Fruit fly (Drosophila melanogaster) whole organism, embryonic: ENCODE data around the gene CG7889.
A peak's percentile ranks its signal among the peaks of the same experiment; 100 is the strongest.

Experiments used
- CG11093 ChIP-seq: fragments of 200-800 bp; sonication (Bioruptor generic); IDR thresholded peaks from 3 replicates; pipeline ENCODE4 v1.3.6; 2022; ENCODE audit warnings: missing biosample characterization, missing genetic modification characterization
- CG11456 ChIP-seq: fragments of 200-800 bp; sonication (Bioruptor generic); IDR thresholded peaks from 3 replicates; pipeline ENCODE4 v1.3.6; 2022; ENCODE audit warnings: missing biosample characterization, missing genetic modification characterization
- CG11560 ChIP-seq: fragments of 200-800 bp; sonication (Bioruptor generic); IDR thresholded peaks from 3 replicates; pipeline ENCODE4 v1.3.6; 2022; ENCODE audit warnings: missing biosample characterization, missing genetic modification characterization
- CG11723 ChIP-seq: fragments of 200-800 bp; sonication (Bioruptor generic); optimal IDR thresholded peaks from 2 replicates; lab custom pipeline; 2017; ENCODE audit warnings: missing biosample characterization, mild to moderate bottlenecking, missing genetic modification characterization
- CG12155 ChIP-seq: fragments of 200-800 bp; sonication (Bioruptor generic); optimal IDR thresholded peaks from 3 replicates; lab custom pipeline; 2016; ENCODE audit warnings: missing biosample characterization, missing genetic modification characterization
- CG12391 ChIP-seq: fragments of 200-800 bp; sonication (Bioruptor generic); optimal IDR thresholded peaks from 3 replicates; lab custom pipeline; 2018; ENCODE audit warnings: missing biosample characterization, mild to moderate bottlenecking, missing genetic modification characterization, moderate library complexity
- CG13624 ChIP-seq: fragments of 200-800 bp; sonication (Bioruptor generic); optimal IDR thresholded peaks from 2 replicates; lab custom pipeline; 2016; ENCODE audit warnings: missing biosample characterization, missing genetic modification characterization
- CG17802 ChIP-seq: fragments of 200-800 bp; sonication (Bioruptor generic); optimal IDR thresholded peaks from 2 replicates; lab custom pipeline; 2018; ENCODE audit warnings: missing biosample characterization, mild to moderate bottlenecking, missing genetic modification characterization, moderate library complexity
- CG18262 ChIP-seq: fragments of 200-800 bp; optimal IDR thresholded peaks from 3 replicates; lab custom pipeline; 2019; ENCODE audit warnings: missing biosample characterization, mild to moderate bottlenecking, missing genetic modification characterization, moderate library complexity
- CG2120 ChIP-seq: fragments of 200-800 bp; sonication (Bioruptor generic); optimal IDR thresholded peaks from 3 replicates; lab custom pipeline; 2016; ENCODE audit warnings: missing biosample characterization, missing genetic modification characterization
- CG30403 ChIP-seq: fragments of 200-800 bp; sonication (Bioruptor generic); optimal IDR thresholded peaks from 3 replicates; lab custom pipeline; 2016; ENCODE audit warnings: missing biosample characterization, missing genetic modification characterization
- CG33213 ChIP-seq: fragments of 200-800 bp; sonication (Bioruptor generic); optimal IDR thresholded peaks from 3 replicates; lab custom pipeline; 2016; ENCODE audit warnings: missing biosample characterization, missing genetic modification characterization
- CG4404 ChIP-seq: fragments of 200-800 bp; sonication (Bioruptor generic); IDR thresholded peaks from 2 replicates; pipeline ENCODE4 v1.3.6; 2022; ENCODE audit warnings: missing biosample characterization, missing genetic modification characterization
- CG5180 ChIP-seq: fragments of 200-800 bp; sonication (Bioruptor generic); optimal IDR thresholded peaks from 3 replicates; lab custom pipeline; 2017; ENCODE audit warnings: missing biosample characterization, missing genetic modification characterization, mild to moderate bottlenecking, moderate library complexity, missing genetic modification reagents
- CTCF ChIP-seq: fragments of 200-800 bp; sonication (Bioruptor generic); optimal IDR thresholded peaks from 2 replicates; lab custom pipeline; 2017; ENCODE audit warnings: missing biosample characterization, mild to moderate bottlenecking, missing genetic modification characterization, moderate library complexity
- D ChIP-seq, 2 experiments: fragments of 200-800 bp in 1 of 2; fragments of >200 bp in 1 of 2; sonication (Bioruptor generic) in 1 of 2; optimal IDR thresholded peaks; 2 replicates in 1 of 2; 3 replicates in 1 of 2; lab custom pipeline; 2017; ENCODE audit warnings: mild to moderate bottlenecking in 1 of 2, missing biosample characterization in 1 of 2, missing genetic modification characterization in 1 of 2, missing genetic modification reagents in 1 of 2
- Fer1 ChIP-seq: fragments of 200-800 bp; sonication (Bioruptor generic); optimal IDR thresholded peaks from 2 replicates; lab custom pipeline; 2017; ENCODE audit warnings: missing biosample characterization, mild to moderate bottlenecking, missing genetic modification characterization
- Gug ChIP-seq: fragments of 200-800 bp; sonication (Bioruptor generic); IDR thresholded peaks from 4 replicates; pipeline ENCODE4 v1.3.6; 2022; ENCODE audit warnings: missing biosample characterization, missing genetic modification characterization
- HLH3B ChIP-seq: fragments of 200-800 bp; sonication (Bioruptor generic); IDR thresholded peaks from 2 replicates; pipeline ENCODE4 v1.3.6; 2022; ENCODE audit warnings: missing biosample characterization, missing genetic modification characterization
- HLH4C ChIP-seq: fragments of 200-800 bp; sonication (Bioruptor generic); IDR thresholded peaks from 3 replicates; pipeline ENCODE4 v1.3.6; 2022; ENCODE audit warnings: missing biosample characterization, missing genetic modification characterization; ENCODE audit not compliant: partially characterized antibody
- HLHmδ ChIP-seq: fragments of 200-800 bp; sonication (Bioruptor generic); optimal IDR thresholded peaks from 2 replicates; lab custom pipeline; 2018; ENCODE audit warnings: missing biosample characterization, mild to moderate bottlenecking, missing genetic modification characterization, moderate library complexity
- Hr51 ChIP-seq, 2 experiments: fragments of 200-800 bp; sonication (Bioruptor generic); optimal IDR thresholded peaks; 2 replicates in 1 of 2; 3 replicates in 1 of 2; lab custom pipeline; 2016 to 2018; ENCODE audit warnings: missing biosample characterization in 2 of 2, missing genetic modification characterization in 2 of 2, mild to moderate bottlenecking in 1 of 2, moderate library complexity in 1 of 2
- Jarid2 ChIP-seq: fragments of 200-800 bp; sonication (Bioruptor generic); optimal IDR thresholded peaks from 3 replicates; lab custom pipeline; 2017; ENCODE audit warnings: mild to moderate bottlenecking, missing biosample characterization, missing genetic modification reagents, missing genetic modification characterization
- Max ChIP-seq: fragments of 200-800 bp; sonication (Bioruptor generic); optimal IDR thresholded peaks from 2 replicates; lab custom pipeline; 2016; ENCODE audit warnings: missing biosample characterization, mild to moderate bottlenecking, missing genetic modification characterization
- Nf-YC ChIP-seq: fragments of 200-800 bp; optimal IDR thresholded peaks from 3 replicates; lab custom pipeline; 2019; ENCODE audit warnings: missing biosample characterization, mild to moderate bottlenecking, missing genetic modification characterization, moderate library complexity
- Poxn ChIP-seq: fragments of 200-800 bp; sonication (Bioruptor generic); IDR thresholded peaks from 2 replicates; pipeline ENCODE4 v1.3.6; 2022; ENCODE audit warnings: missing biosample characterization, missing genetic modification characterization
- Scr ChIP-seq: fragments of 200-800 bp; sonication (Bioruptor generic); IDR thresholded peaks from 2 replicates; pipeline ENCODE4 v1.3.6; 2022; ENCODE audit warnings: missing biosample characterization, missing genetic modification characterization; ENCODE audit not compliant: partially characterized antibody
- Spps ChIP-seq: fragments of 200-800 bp; sonication (Bioruptor generic); optimal IDR thresholded peaks from 2 replicates; lab custom pipeline; 2018; ENCODE audit warnings: missing biosample characterization, mild to moderate bottlenecking, missing genetic modification characterization
- Sry-β ChIP-seq: fragments of 200-800 bp; sonication (Bioruptor generic); optimal IDR thresholded peaks from 2 replicates; lab custom pipeline; 2018; ENCODE audit warnings: missing biosample characterization, mild to moderate bottlenecking, missing genetic modification characterization, moderate library complexity
- Ssrp ChIP-seq: fragments of 200-800 bp; sonication (Bioruptor generic); optimal IDR thresholded peaks from 2 replicates; lab custom pipeline; 2018; ENCODE audit warnings: missing biosample characterization, mild to moderate bottlenecking, missing genetic modification characterization, moderate library complexity
- ap ChIP-seq: fragments of 200-800 bp; sonication (Bioruptor generic); IDR thresholded peaks from 2 replicates; pipeline ENCODE4 v1.3.6; 2022; ENCODE audit warnings: missing biosample characterization, missing genetic modification characterization
- br ChIP-seq: fragments of >200 bp; optimal IDR thresholded peaks from 2 replicates; lab custom pipeline; 2017
- ci ChIP-seq: fragments of 200-800 bp; sonication (Bioruptor generic); IDR thresholded peaks from 3 replicates; pipeline ENCODE4 v1.3.6; 2022; ENCODE audit warnings: missing biosample characterization, missing genetic modification characterization
- fu2 ChIP-seq: fragments of 200-800 bp; sonication (Bioruptor generic); optimal IDR thresholded peaks from 2 replicates; lab custom pipeline; 2016; ENCODE audit warnings: missing biosample characterization, missing genetic modification characterization
- gem ChIP-seq: fragments of 200-800 bp; sonication (Bioruptor generic); optimal IDR thresholded peaks from 2 replicates; lab custom pipeline; 2019; ENCODE audit warnings: missing biosample characterization, mild to moderate bottlenecking, missing genetic modification characterization, moderate library complexity
- gro ChIP-seq: fragments of 200-800 bp; sonication (Bioruptor generic); optimal IDR thresholded peaks from 2 replicates; lab custom pipeline; 2016; ENCODE audit warnings: missing biosample characterization, missing genetic modification characterization
- gsb ChIP-seq: fragments of 200-800 bp; sonication (Bioruptor generic); IDR thresholded peaks from 2 replicates; pipeline ENCODE4 v1.3.6; 2022; ENCODE audit warnings: missing biosample characterization, missing genetic modification characterization
- gt ChIP-seq: fragments of 200-800 bp; sonication (Bioruptor generic); IDR thresholded peaks from 2 replicates; pipeline ENCODE4 v1.3.6; 2022; ENCODE audit warnings: missing biosample characterization, missing genetic modification characterization
- hb ChIP-seq: fragments of 200-800 bp; sonication (Bioruptor generic); IDR thresholded peaks from 3 replicates; pipeline ENCODE4 v1.3.6; 2022; ENCODE audit warnings: missing biosample characterization, missing genetic modification characterization; ENCODE audit not compliant: partially characterized antibody
- ind ChIP-seq: fragments of 200-800 bp; sonication (Bioruptor generic); optimal IDR thresholded peaks from 3 replicates; lab custom pipeline; 2016; ENCODE audit warnings: missing biosample characterization, missing genetic modification characterization
- ken ChIP-seq: fragments of 200-800 bp; sonication (Bioruptor generic); IDR thresholded peaks from 3 replicates; pipeline ENCODE4 v1.3.6; 2022; ENCODE audit warnings: missing biosample characterization, missing genetic modification characterization
- knrl ChIP-seq: fragments of 200-800 bp; sonication (Bioruptor generic); IDR thresholded peaks from 3 replicates; pipeline ENCODE4 v1.3.6; 2022; ENCODE audit warnings: missing biosample characterization, missing genetic modification characterization; ENCODE audit not compliant: partially characterized antibody
- luna ChIP-seq: fragments of 200-800 bp; sonication (Bioruptor generic); optimal IDR thresholded peaks from 2 replicates; lab custom pipeline; 2016; ENCODE audit warnings: missing biosample characterization, missing genetic modification characterization
- mld ChIP-seq: fragments of 200-800 bp; sonication (Bioruptor generic); IDR thresholded peaks from 3 replicates; pipeline ENCODE4 v1.3.6; 2022; ENCODE audit warnings: missing biosample characterization, missing genetic modification characterization; ENCODE audit not compliant: partially characterized antibody
- nmo ChIP-seq: fragments of 200-800 bp; sonication (Bioruptor generic); optimal IDR thresholded peaks from 2 replicates; lab custom pipeline; 2018; ENCODE audit warnings: missing biosample characterization, mild to moderate bottlenecking, missing genetic modification characterization, moderate library complexity
- prd ChIP-seq, 3 experiments: fragments of >200 bp in 2 of 3; fragments of 200-800 bp in 1 of 3; sonication (Bioruptor generic) in 1 of 3; optimal IDR thresholded peaks in 2 of 3; IDR thresholded peaks in 1 of 3; 2 replicates in 2 of 3; 3 replicates in 1 of 3; pipeline versions ENCODE4 v1.3.6 to Lab custom; 2017 to 2022; ENCODE audit warnings: missing biosample characterization in 1 of 3, missing genetic modification characterization in 1 of 3
- repo ChIP-seq: fragments of 200-800 bp; sonication (Bioruptor generic); optimal IDR thresholded peaks from 2 replicates; lab custom pipeline; 2016; ENCODE audit warnings: missing biosample characterization, missing genetic modification characterization
- so ChIP-seq: fragments of 200-800 bp; sonication (Bioruptor generic); IDR thresholded peaks from 3 replicates; pipeline ENCODE4 v1.3.6; 2022; ENCODE audit warnings: missing biosample characterization, missing genetic modification characterization
- ssp ChIP-seq: fragments of 200-800 bp; sonication (Bioruptor generic); IDR thresholded peaks from 2 replicates; pipeline ENCODE4 v1.3.6; 2022; ENCODE audit warnings: missing biosample characterization, missing genetic modification characterization
- usp ChIP-seq: fragments of >200 bp; optimal IDR thresholded peaks from 2 replicates; lab custom pipeline; 2017; ENCODE audit warnings: missing biosample characterization, missing genetic modification characterization

CG7889 gene

dm6 chrX:19268484-19269068, 25.1 kb downstream of the CG7889 start, which contains the start of gene CG8010:
TSS of gene CG8010 (minus strand) at chrX:19268896.
- TF ChIP-seq Hr51 (GFP tag; optimal IDR thresholded peaks at IDR 0.05; lab: Kevin White, UChicago) (peak in 1 of 2 experiments; percentile 4), CG13624 (GFP tag; lab: Kevin White, UChicago) (no peak), ap (GFP tag; lab: Robert Waterston, UW) (no peak), Sry-β (GFP tag; lab: Kevin White, UChicago) (no peak), Ssrp (tag; lab: Kevin White, UChicago) (no peak), CG33213 (GFP tag; lab: Kevin White, UChicago) (no peak), CG12155 (GFP tag; lab: Kevin White, UChicago) (peak; percentile 68), HLH3B (GFP tag; lab: Robert Waterston, UW) (no peak), knrl (GFP tag; lab: Robert Waterston, UW) (0 out of 3 replicates have a peak, but pooled peaks have one; percentile 13), fu2 (peak; percentile 7), mld (GFP tag; lab: Robert Waterston, UW) (no peak), CG11456 (peak; percentile 39; the same call in 1 of the 3 replicates), CG30403 (GFP tag; lab: Kevin White, UChicago) (peak; percentile 25), prd (optimal IDR thresholded peaks at IDR 0.05; lab: Kevin White, UChicago) (no peak), prd (GFP tag; IDR thresholded peaks at IDR 0.05; lab: Robert Waterston, UW) (no peak), CG11560 (no peak), Scr (GFP tag; lab: Robert Waterston, UW) (peak; percentile 41), CG11723 (GFP tag; lab: Kevin White, UChicago) (no peak), CG12391 (tag; lab: Kevin White, UChicago) (peak; percentile 17), Jarid2 (no peak), Fer1 (GFP tag; lab: Kevin White, UChicago) (peak; percentile 65), HLH4C (GFP tag; lab: Robert Waterston, UW) (peak; percentile 58; the same call in 2 of the 3 replicates), D (optimal IDR thresholded peaks at IDR 0.05; lab: Kevin White, UChicago) (no peak), D (GFP tag; optimal IDR thresholded peaks at IDR 0.05; lab: Kevin White, UChicago) (no peak), gem (tag; lab: Kevin White, UChicago) (no peak), luna (GFP tag; lab: Kevin White, UChicago) (no peak), CTCF (GFP tag; lab: Kevin White, UChicago) (peak; percentile 16), gro (GFP tag; lab: Kevin White, UChicago) (no peak), nmo (peak; percentile 1), Nf-YC (no peak), ci (peak; percentile 58; the same call in 2 of the 3 replicates), ind (GFP tag; lab: Kevin White, UChicago) (no peak), CG18262 (tag; lab: Kevin White, UChicago) (no peak), Max (GFP tag; lab: Kevin White, UChicago) (peak; percentile 22), br (lab: Kevin White, UChicago) (no peak), Gug (0 out of 4 replicates have a peak, but pooled peaks have one; percentile 13), CG17802 (tag; lab: Kevin White, UChicago) (no peak), CG4404 (no peak), hb (GFP tag; lab: Robert Waterston, UW) (no peak), so (GFP tag; lab: Robert Waterston, UW) (no peak), CG2120 (GFP tag; lab: Kevin White, UChicago) (peak; percentile 55), Poxn (GFP tag; lab: Robert Waterston, UW) (no peak), ken (GFP tag; lab: Robert Waterston, UW) (0 out of 3 replicates have a peak, but pooled peaks have one; percentile 20), HLHmδ (GFP tag; lab: Kevin White, UChicago) (peak; percentile 17), usp (GFP tag; lab: Kevin White, UChicago) (no peak), ssp (no peak), Spps (tag; lab: Kevin White, UChicago) (no peak), repo (no peak), CG5180 (GFP tag; lab: Kevin White, UChicago) (no peak), gt (GFP tag; lab: Robert Waterston, UW) (no peak), CG11093 (GFP tag; lab: Robert Waterston, UW) (no peak), gsb (GFP tag; lab: Robert Waterston, UW) (no peak)
